Worm (Caenorhabditis elegans) whole organism, L3 larva: ENCODE data around the gene his-31.

ENCODE experiments used
- ama-1 ChIP-seq: fragments of 150-350 bp; optimal IDR thresholded peaks from 2 replicates; lab custom pipeline; 2018
- eor-1 ChIP-seq, 2 experiments: fragments of 150-350 bp; optimal IDR thresholded peaks; 2 replicates each; lab custom pipeline; 2014 to 2018; ENCODE audit warnings: missing biosample characterization in 2 of 2, missing genetic modification characterization in 2 of 2
- fkh-10 ChIP-seq: sonication (generic microtip); optimal IDR thresholded peaks from 2 replicates; lab custom pipeline; 2017; ENCODE audit warnings: missing biosample characterization, missing genetic modification reagents, missing genetic modification characterization
- lin-39 ChIP-seq: fragments of 150-350 bp; optimal IDR thresholded peaks from 2 replicates; lab custom pipeline; 2018; ENCODE audit warnings: missing biosample characterization, missing genetic modification reagents, missing genetic modification characterization
- lsy-12 ChIP-seq: sonication (generic microtip); optimal IDR thresholded peaks from 2 replicates; lab custom pipeline; 2016; ENCODE audit warnings: mild to moderate bottlenecking, missing genetic modification characterization, missing compliant biosample characterization
- nfya-1 ChIP-seq: sonication (generic microtip); optimal IDR thresholded peaks from 2 replicates; lab custom pipeline; 2017; ENCODE audit warnings: missing genetic modification characterization, mild to moderate bottlenecking, missing compliant biosample characterization, antibody characterized with exemption, moderate library complexity; ENCODE audit not compliant: insufficient read depth
- nhr-11 ChIP-seq: fragments of 150-350 bp; optimal IDR thresholded peaks from 2 replicates; lab custom pipeline; 2014; ENCODE audit warnings: missing biosample characterization, missing genetic modification characterization
- nhr-23 ChIP-seq: fragments of 150-350 bp; optimal IDR thresholded peaks from 2 replicates; lab custom pipeline; 2014; ENCODE audit warnings: missing biosample characterization, missing genetic modification reagents, missing genetic modification characterization
- nhr-28 ChIP-seq: fragments of 150-350 bp; optimal IDR thresholded peaks from 2 replicates; lab custom pipeline; 2014; ENCODE audit warnings: missing biosample characterization, missing genetic modification characterization

DNA sequence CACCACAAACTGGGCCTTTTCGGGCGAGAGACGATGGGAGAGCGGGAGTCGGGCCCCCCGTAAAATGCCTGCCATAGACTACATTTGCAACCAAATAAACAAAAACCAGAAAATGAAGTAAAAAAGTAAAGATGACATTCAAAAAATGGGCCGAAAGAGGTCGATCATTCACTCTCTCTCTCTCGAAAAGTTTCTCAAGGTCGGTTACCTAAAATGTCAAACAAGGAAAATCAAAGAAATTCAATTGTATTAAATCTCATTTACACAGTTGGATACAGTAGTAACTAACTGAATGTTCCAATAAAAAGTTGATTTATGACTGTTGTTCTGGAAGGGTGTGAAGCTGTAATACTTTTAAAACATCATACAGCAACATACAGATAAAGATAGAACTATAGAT is 15.0 kb downstream of the his-31 start:
- TF ChIP-seq nhr-23 (tag; lab: Kevin White, UChicago) (no peak), lsy-12 (tag; lab: Kevin White, UChicago) (no peak), nfya-1 (tag; lab: Kevin White, UChicago) (no peak), ama-1 (no peak), fkh-10 (GFP tag; lab: Kevin White, UChicago) (no peak), eor-1 (tag; optimal IDR thresholded peaks at IDR 0.05; lab: Kevin White, UChicago) (no peak), nhr-28 (no peak), nhr-11 (tag; lab: Kevin White, UChicago) (no peak), lin-39 (no peak)
